Fruit fly (Drosophila melanogaster) whole organism, embryonic: ENCODE results near the gene CG5882.

Source experiments
- Atf-2 ChIP-seq: fragments of 200-800 bp; sonication (Bioruptor generic); optimal IDR thresholded peaks from 2 replicates; lab custom pipeline; 2016; ENCODE audit warnings: missing biosample characterization, missing genetic modification characterization
- BEAF-32 ChIP-seq: fragments of 200-800 bp; sonication (Bioruptor generic); optimal IDR thresholded peaks from 3 replicates; lab custom pipeline; 2017; ENCODE audit warnings: missing biosample characterization, missing genetic modification characterization, mild to moderate bottlenecking, moderate library complexity, missing genetic modification reagents
- CG1024 ChIP-seq: fragments of 200-800 bp; sonication (Bioruptor generic); IDR thresholded peaks from 2 replicates; pipeline ENCODE4 v1.3.6; 2022; ENCODE audit warnings: missing biosample characterization, missing genetic modification characterization
- CG10979 ChIP-seq: fragments of 200-800 bp; sonication (Bioruptor generic); optimal IDR thresholded peaks from 2 replicates; lab custom pipeline; 2018; ENCODE audit warnings: missing biosample characterization, mild to moderate bottlenecking, missing genetic modification characterization, moderate library complexity
- CG12299 ChIP-seq: fragments of 200-800 bp; sonication (Bioruptor generic); optimal IDR thresholded peaks from 2 replicates; lab custom pipeline; 2018; ENCODE audit warnings: missing biosample characterization, mild to moderate bottlenecking, missing genetic modification characterization
- CG13775 ChIP-seq: fragments of 200-800 bp; sonication (Bioruptor generic); optimal IDR thresholded peaks from 3 replicates; lab custom pipeline; 2017; ENCODE audit warnings: missing biosample characterization, mild to moderate bottlenecking, missing genetic modification characterization
- CG16813 ChIP-seq: fragments of 200-800 bp; sonication (Bioruptor generic); IDR thresholded peaks from 3 replicates; pipeline ENCODE4 v1.3.6; 2022; ENCODE audit warnings: missing biosample characterization, missing genetic modification characterization; ENCODE audit not compliant: partially characterized antibody
- CG31365 ChIP-seq: fragments of 200-800 bp; sonication (Bioruptor generic); optimal IDR thresholded peaks from 2 replicates; lab custom pipeline; 2018; ENCODE audit warnings: missing biosample characterization, mild to moderate bottlenecking, missing genetic modification characterization
- CG3726 ChIP-seq: fragments of 200-800 bp; sonication (Bioruptor generic); IDR thresholded peaks from 3 replicates; pipeline ENCODE4, ENCODE4 v1.3.6; 2022; ENCODE audit warnings: missing biosample characterization, missing genetic modification characterization
- CG3995 ChIP-seq: fragments of 200-800 bp; sonication (Bioruptor generic); optimal IDR thresholded peaks from 3 replicates; lab custom pipeline; 2016; ENCODE audit warnings: missing biosample characterization, missing genetic modification characterization
- CG4328 ChIP-seq: fragments of 200-800 bp; sonication (Bioruptor generic); optimal IDR thresholded peaks from 3 replicates; lab custom pipeline; 2017; ENCODE audit warnings: missing biosample characterization, missing genetic modification reagents, missing genetic modification characterization
- CG4424 ChIP-seq: fragments of 200-800 bp; sonication (Bioruptor generic); optimal IDR thresholded peaks from 3 replicates; lab custom pipeline; 2016; ENCODE audit warnings: missing biosample characterization, missing genetic modification characterization
- CG5953 ChIP-seq: fragments of 200-800 bp; sonication (Bioruptor generic); IDR thresholded peaks from 2 replicates; pipeline ENCODE4 v1.3.6; 2022; ENCODE audit warnings: missing biosample characterization, missing genetic modification characterization
- CG6813 ChIP-seq: fragments of 200-800 bp; sonication (Bioruptor generic); optimal IDR thresholded peaks from 2 replicates; lab custom pipeline; 2017; ENCODE audit warnings: missing biosample characterization, missing genetic modification characterization, mild to moderate bottlenecking, moderate library complexity, missing genetic modification reagents
- CG8281 ChIP-seq: fragments of 200-800 bp; sonication (Bioruptor generic); optimal IDR thresholded peaks from 2 replicates; lab custom pipeline; 2018; ENCODE audit warnings: missing biosample characterization, mild to moderate bottlenecking, missing genetic modification characterization, moderate library complexity
- CG8924 ChIP-seq: fragments of 200-800 bp; optimal IDR thresholded peaks from 3 replicates; lab custom pipeline; 2019; ENCODE audit warnings: missing biosample characterization, mild to moderate bottlenecking, missing genetic modification characterization, moderate library complexity
- CG9932 ChIP-seq: fragments of 200-800 bp; sonication (Bioruptor generic); IDR thresholded peaks from 2 replicates; pipeline ENCODE4 v1.3.6; 2022; ENCODE audit warnings: missing biosample characterization, missing genetic modification characterization
- Dbx ChIP-seq: fragments of 200-800 bp; sonication (Bioruptor generic); IDR thresholded peaks from 3 replicates; pipeline ENCODE4 v1.3.6; 2022; ENCODE audit warnings: missing biosample characterization, missing genetic modification characterization
- Drgx ChIP-seq: fragments of 200-800 bp; sonication (Bioruptor generic); IDR thresholded peaks from 2 replicates; pipeline ENCODE4 v1.3.6; 2022; ENCODE audit warnings: missing biosample characterization, missing genetic modification characterization
- E2f2 ChIP-seq: fragments of 200-800 bp; sonication (Bioruptor generic); IDR thresholded peaks from 2 replicates; pipeline ENCODE4 v1.3.6; 2022; ENCODE audit warnings: missing biosample characterization, missing genetic modification characterization
- HLH54F ChIP-seq: fragments of 200-800 bp; sonication (Bioruptor generic); optimal IDR thresholded peaks from 3 replicates; lab custom pipeline; 2016; ENCODE audit warnings: missing biosample characterization, missing genetic modification characterization
- Nf-YC ChIP-seq: fragments of 200-800 bp; optimal IDR thresholded peaks from 3 replicates; lab custom pipeline; 2019; ENCODE audit warnings: missing biosample characterization, mild to moderate bottlenecking, missing genetic modification characterization, moderate library complexity
- Poxn ChIP-seq: fragments of 200-800 bp; sonication (Bioruptor generic); IDR thresholded peaks from 2 replicates; pipeline ENCODE4 v1.3.6; 2022; ENCODE audit warnings: missing biosample characterization, missing genetic modification characterization
- Sin3A ChIP-seq: fragments of >200 bp; optimal IDR thresholded peaks from 2 replicates; lab custom pipeline; 2018
- Trl ChIP-seq, 3 experiments: fragments of >200 bp in 2 of 3; fragments of 200-800 bp in 1 of 3; sonication (Bioruptor generic) in 1 of 3; optimal IDR thresholded peaks; 2 replicates in 1 of 3; 3 replicates in 2 of 3; lab custom pipeline; 2016 to 2017; ENCODE audit warnings: missing biosample characterization in 1 of 3, missing genetic modification characterization in 1 of 3
- ac ChIP-seq: fragments of 200-800 bp; sonication (Bioruptor generic); optimal IDR thresholded peaks from 3 replicates; lab custom pipeline; 2017; ENCODE audit warnings: missing biosample characterization, mild to moderate bottlenecking, missing genetic modification characterization
- ara ChIP-seq: fragments of 200-800 bp; sonication (Bioruptor generic); IDR thresholded peaks from 2 replicates; pipeline ENCODE4 v1.3.6; 2022; ENCODE audit warnings: missing biosample characterization, missing genetic modification characterization
- br ChIP-seq: fragments of >200 bp; optimal IDR thresholded peaks from 2 replicates; lab custom pipeline; 2017
- btn ChIP-seq: fragments of 200-800 bp; sonication (Bioruptor generic); optimal IDR thresholded peaks from 2 replicates; lab custom pipeline; 2016; ENCODE audit warnings: missing biosample characterization, missing genetic modification characterization
- da ChIP-seq: fragments of 200-800 bp; sonication (Bioruptor generic); optimal IDR thresholded peaks from 2 replicates; lab custom pipeline; 2016; ENCODE audit warnings: missing biosample characterization, missing genetic modification characterization
- danr ChIP-seq: fragments of 200-800 bp; sonication (Bioruptor generic); IDR thresholded peaks from 2 replicates; pipeline ENCODE4 v1.3.6; 2022; ENCODE audit warnings: missing biosample characterization, missing genetic modification characterization
- ems ChIP-seq: fragments of 200-800 bp; sonication (Bioruptor generic); optimal IDR thresholded peaks from 3 replicates; lab custom pipeline; 2016; ENCODE audit warnings: missing biosample characterization, missing genetic modification characterization
- fru ChIP-seq: fragments of >200 bp; optimal IDR thresholded peaks from 2 replicates; lab custom pipeline; 2017
- gem ChIP-seq: fragments of 200-800 bp; sonication (Bioruptor generic); optimal IDR thresholded peaks from 2 replicates; lab custom pipeline; 2019; ENCODE audit warnings: missing biosample characterization, mild to moderate bottlenecking, missing genetic modification characterization, moderate library complexity
- inv ChIP-seq: fragments of 200-800 bp; sonication (Bioruptor generic); IDR thresholded peaks from 2 replicates; pipeline ENCODE4 v1.3.6; 2022; ENCODE audit warnings: missing biosample characterization, missing genetic modification characterization; ENCODE audit not compliant: partially characterized antibody
- kah ChIP-seq: fragments of 200-800 bp; sonication (Bioruptor generic); optimal IDR thresholded peaks from 2 replicates; lab custom pipeline; 2018; ENCODE audit warnings: missing biosample characterization, mild to moderate bottlenecking, missing genetic modification characterization
- luna ChIP-seq: fragments of 200-800 bp; sonication (Bioruptor generic); optimal IDR thresholded peaks from 2 replicates; lab custom pipeline; 2016; ENCODE audit warnings: missing biosample characterization, missing genetic modification characterization
- mam ChIP-seq: fragments of 200-800 bp; sonication (Bioruptor generic); optimal IDR thresholded peaks from 3 replicates; lab custom pipeline; 2016; ENCODE audit warnings: missing biosample characterization, missing genetic modification characterization
- mld ChIP-seq: fragments of 200-800 bp; sonication (Bioruptor generic); IDR thresholded peaks from 3 replicates; pipeline ENCODE4 v1.3.6; 2022; ENCODE audit warnings: missing biosample characterization, missing genetic modification characterization; ENCODE audit not compliant: partially characterized antibody
- otp ChIP-seq: fragments of 200-800 bp; sonication (Bioruptor generic); IDR thresholded peaks from 3 replicates; pipeline ENCODE4, ENCODE4 v1.3.6; 2022; ENCODE audit warnings: missing biosample characterization, missing genetic modification characterization
- p53 ChIP-seq: fragments of 200-800 bp; sonication (Bioruptor generic); optimal IDR thresholded peaks from 2 replicates; lab custom pipeline; 2016; ENCODE audit warnings: missing biosample characterization, missing genetic modification characterization
- psq ChIP-seq: fragments of 200-800 bp; sonication (Bioruptor generic); optimal IDR thresholded peaks from 2 replicates; lab custom pipeline; 2017; ENCODE audit warnings: missing biosample characterization, missing genetic modification characterization
- seq ChIP-seq: fragments of 200-800 bp; sonication (Bioruptor generic); IDR thresholded peaks from 2 replicates; pipeline ENCODE4 v1.3.6; 2022; ENCODE audit warnings: missing biosample characterization, missing genetic modification characterization
- slp2 ChIP-seq: fragments of 200-800 bp; sonication (Bioruptor generic); optimal IDR thresholded peaks from 2 replicates; lab custom pipeline; 2016; ENCODE audit warnings: missing biosample characterization, missing genetic modification characterization
- ssp ChIP-seq: fragments of 200-800 bp; sonication (Bioruptor generic); IDR thresholded peaks from 2 replicates; pipeline ENCODE4 v1.3.6; 2022; ENCODE audit warnings: missing biosample characterization, missing genetic modification characterization
- stwl ChIP-seq: fragments of 200-800 bp; sonication (Bioruptor generic); optimal IDR thresholded peaks from 3 replicates; lab custom pipeline; 2018; ENCODE audit warnings: missing biosample characterization, mild to moderate bottlenecking, missing genetic modification characterization, moderate library complexity
- trh ChIP-seq: fragments of 200-800 bp; sonication (Bioruptor generic); optimal IDR thresholded peaks from 2 replicates; lab custom pipeline; 2016; ENCODE audit warnings: missing biosample characterization, missing genetic modification characterization
- tup ChIP-seq: fragments of 200-800 bp; sonication (Bioruptor generic); optimal IDR thresholded peaks from 2 replicates; lab custom pipeline; 2016; ENCODE audit warnings: missing biosample characterization, mild to moderate bottlenecking, missing genetic modification characterization, moderate library complexity
- vvl ChIP-seq: fragments of 200-800 bp; sonication (Bioruptor generic); IDR thresholded peaks from 2 replicates; pipeline ENCODE4 v1.3.6; 2022; ENCODE audit warnings: missing biosample characterization, missing genetic modification characterization
- wdn ChIP-seq: fragments of 200-800 bp; sonication (Bioruptor generic); IDR thresholded peaks from 2 replicates; pipeline ENCODE4 v1.3.6; 2022; ENCODE audit warnings: missing biosample characterization, missing genetic modification characterization

Gene CG5882

dm6 chr3R:27111784-27112602 lies 6.5 kb upstream of the CG5882 start, which contains the start of the genes gb and CG5815 (continued):
- peak; percentile 84 for TF ChIP-seq mam
- TF ChIP-seq CG3995: peak; percentile 53
- peak; percentile 59 for TF ChIP-seq Atf-2 (GFP tag; lab: Kevin White, UChicago)
- TF ChIP-seq Sin3A (lab: Kevin White, UChicago): peak; percentile 82
- peak; percentile 93 for TF ChIP-seq gem (tag; lab: Kevin White, UChicago)
- TF ChIP-seq otp: peak; percentile 85
- TF ChIP-seq E2f2: peak; percentile 77
- peak; percentile 91 for TF ChIP-seq CG8924 (tag; lab: Kevin White, UChicago)
- TF ChIP-seq stwl: peak; percentile 84
- TF ChIP-seq CG9932 (GFP tag; lab: Robert Waterston, UW): peak; percentile 97
- no peak for TF ChIP-seq luna (GFP tag; lab: Kevin White, UChicago)
- TF ChIP-seq CG3726 (GFP tag; lab: Robert Waterston, UW): peak; percentile 83; the same call in 2 of the 3 replicates
- TF ChIP-seq CG12299 (tag; lab: Kevin White, UChicago): peak; percentile 88
- TF ChIP-seq slp2 (GFP tag; lab: Kevin White, UChicago): peak; percentile 55
- peak; percentile 80 for TF ChIP-seq CG5953 (GFP tag; lab: Robert Waterston, UW)
- TF ChIP-seq CG8281 (tag; lab: Kevin White, UChicago): peak; percentile 66
- peak; percentile 70; the same call in 1 of the 2 replicates for TF ChIP-seq CG1024 (GFP tag; lab: Robert Waterston, UW)
- TF ChIP-seq p53: no peak
- TF ChIP-seq CG6813 (GFP tag; lab: Kevin White, UChicago): peak; percentile 76
- TF ChIP-seq CG31365 (tag; lab: Kevin White, UChicago): peak; percentile 17
- peak; percentile 82 for TF ChIP-seq Nf-YC (tag; lab: Kevin White, UChicago)
- TF ChIP-seq BEAF-32: peak; percentile 92
- TF ChIP-seq CG16813 (GFP tag; lab: Robert Waterston, UW): peak; percentile 96
- peak; percentile 57 for TF ChIP-seq kah
- peak; percentile 26 for TF ChIP-seq btn (GFP tag; lab: Kevin White, UChicago)
- peak; percentile 93 for TF ChIP-seq vvl
- peak; percentile 91 for TF ChIP-seq Drgx (GFP tag; lab: Robert Waterston, UW)
- TF ChIP-seq da (GFP tag; lab: Kevin White, UChicago): no peak
- TF ChIP-seq br (lab: Kevin White, UChicago): no peak
- peak; percentile 93 for TF ChIP-seq CG4424 (GFP tag; lab: Kevin White, UChicago)
- peak; percentile 77 for TF ChIP-seq Poxn (GFP tag; lab: Robert Waterston, UW)
- TF ChIP-seq CG4328: peak; percentile 85
- peak; percentile 94 for TF ChIP-seq CG13775 (GFP tag; lab: Kevin White, UChicago)
- TF ChIP-seq trh (GFP tag; lab: Kevin White, UChicago): peak; percentile 78
- TF ChIP-seq fru (lab: Kevin White, UChicago): no peak
- TF ChIP-seq wdn: peak; percentile 89
- TF ChIP-seq danr: peak; percentile 74
- peak; percentile 87 for TF ChIP-seq HLH54F (GFP tag; lab: Kevin White, UChicago)
- TF ChIP-seq Dbx (GFP tag; lab: Robert Waterston, UW): peak; percentile 95
- TF ChIP-seq ssp (GFP tag; lab: Robert Waterston, UW): peak; percentile 83
- TF ChIP-seq CG10979 (tag; lab: Kevin White, UChicago): peak; percentile 83
- TF ChIP-seq psq (GFP tag; lab: Kevin White, UChicago): peak; percentile 96
- TF ChIP-seq ems (GFP tag; lab: Kevin White, UChicago): peak; percentile 87
- TF ChIP-seq Trl (optimal IDR thresholded peaks at IDR 0.05; lab: Kevin White, UChicago): no peak
- peak; percentile 53 for TF ChIP-seq Trl (GFP tag; optimal IDR thresholded peaks at IDR 0.05; lab: Kevin White, UChicago)
- TF ChIP-seq ara (GFP tag; lab: Robert Waterston, UW): peak; percentile 88
- peak; percentile 89 for TF ChIP-seq seq (GFP tag; lab: Robert Waterston, UW)
- peak; percentile 87 for TF ChIP-seq mld (GFP tag; lab: Robert Waterston, UW)
- TF ChIP-seq ac: peak; percentile 52
- peak; percentile 84 for TF ChIP-seq tup (GFP tag; lab: Kevin White, UChicago)
- TF ChIP-seq inv (GFP tag; lab: Robert Waterston, UW): peak; percentile 91
